Worm (Caenorhabditis elegans): ENCODE measurements around the gene C35C5.10.

Gene C35C5.10

DNA sequence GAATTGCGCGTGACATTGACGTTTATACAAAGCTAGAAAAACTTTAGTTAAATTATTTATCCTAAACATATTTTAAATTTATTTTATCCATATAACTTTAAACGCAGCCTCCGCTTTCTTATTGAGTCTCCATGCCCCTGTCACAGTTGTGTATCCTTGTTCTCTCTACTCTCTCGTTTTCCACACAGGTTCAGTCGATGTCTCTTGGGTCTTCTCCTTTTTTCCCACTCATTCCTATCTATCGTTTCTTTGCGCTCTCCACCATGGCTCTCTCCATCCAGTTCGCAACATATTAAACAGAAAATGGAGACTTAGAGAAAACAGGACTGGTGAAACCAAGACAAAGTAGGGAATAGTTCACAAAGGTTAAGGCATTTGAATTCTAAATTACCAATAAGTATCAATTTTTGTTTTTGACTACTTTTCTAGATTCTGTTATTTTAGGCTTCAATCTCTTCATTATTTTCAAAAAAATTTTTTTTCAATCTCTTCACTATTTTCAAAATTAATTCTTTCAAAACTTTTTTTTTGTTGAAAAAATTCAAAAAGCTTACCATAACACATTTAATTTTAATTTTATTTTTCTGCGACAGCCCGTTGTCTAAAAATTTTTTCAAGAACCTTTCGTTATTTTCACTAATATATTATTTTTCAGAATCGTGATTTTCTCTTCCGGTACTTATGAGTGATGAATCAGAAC, 33.8 kb upstream of the C35C5.10 start, which contains the start of gene sdc-2 (continued):
- peak; percentile 90 for TF ChIP-seq C16A3.4 (tag; optimal IDR thresholded peaks at IDR 0.05)
- TF ChIP-seq lir-3 (tag; optimal IDR thresholded peaks at IDR 0.05; ENCODE audit: poor library complexity) = peak; percentile 49
- TF ChIP-seq xbp-1 (tag; optimal IDR thresholded peaks at IDR 0.05) = peak; percentile 30
- TF ChIP-seq pqm-1 (tag; optimal IDR thresholded peaks at IDR 0.05) = no peak
- TF ChIP-seq nhr-85 (tag) = peak; percentile 60
- TF ChIP-seq zip-4 (GFP tag; optimal IDR thresholded peaks at IDR 0.05) = no peak
- TF ChIP-seq mdl-1 (tag; optimal IDR thresholded peaks at IDR 0.05) = peak in 1 of 2 experiments; percentile 68
- TF ChIP-seq rnt-1 (tag; optimal IDR thresholded peaks at IDR 0.05) = peak; percentile 70
- no peak for TF ChIP-seq vab-15 (tag; optimal IDR thresholded peaks at IDR 0.05)
- TF ChIP-seq elt-2 (tag; optimal IDR thresholded peaks at IDR 0.05) = peak; percentile 30
- no peak for TF ChIP-seq fkh-4 (tag; optimal IDR thresholded peaks at IDR 0.05; ENCODE audit: borderline replicate concordance)
- peak; percentile 82 for TF ChIP-seq nhr-47 (tag; optimal IDR thresholded peaks at IDR 0.05)
- peak; percentile 70 for TF ChIP-seq ztf-4 (tag; optimal IDR thresholded peaks at IDR 0.05)
- peak; percentile 82 for TF ChIP-seq nhr-90 (tag; optimal IDR thresholded peaks at IDR 0.05; ENCODE audit: poor library complexity)
- no peak for TF ChIP-seq ceh-88 (GFP tag; IDR thresholded peaks at IDR 0.05)
- TF ChIP-seq C04F5.9 (tag; optimal IDR thresholded peaks at IDR 0.05) = no peak
- no peak for TF ChIP-seq lin-15B (tag; optimal IDR thresholded peaks at IDR 0.05)
- TF ChIP-seq pag-3 (tag; optimal IDR thresholded peaks at IDR 0.05; ENCODE audit: borderline replicate concordance, insufficient read depth) = no peak
- no peak for TF ChIP-seq alr-1 (tag; optimal IDR thresholded peaks at IDR 0.05; ENCODE audit: borderline replicate concordance)
- TF ChIP-seq nhr-237 (tag; optimal IDR thresholded peaks at IDR 0.05) = peak; percentile 43
- peak; percentile 53 for TF ChIP-seq egl-13 (tag; optimal IDR thresholded peaks at IDR 0.05)
- no peak for TF ChIP-seq aha-1 (tag; optimal IDR thresholded peaks at IDR 0.05)
- TF ChIP-seq F16B12.6 (tag; optimal IDR thresholded peaks at IDR 0.05) = no peak
- TF ChIP-seq efl-3 (GFP tag; optimal IDR thresholded peaks at IDR 0.05) = no peak
- TF ChIP-seq nhr-77 (tag; optimal IDR thresholded peaks at IDR 0.05) = peak; percentile 85
- no peak for TF ChIP-seq zag-1 (tag; optimal IDR thresholded peaks at IDR 0.05)
- no peak for TF ChIP-seq ceh-63 (GFP tag; optimal IDR thresholded peaks at IDR 0.05)
- no peak for TF ChIP-seq pax-3 (tag; optimal IDR thresholded peaks at IDR 0.05)
- TF ChIP-seq isw-1 (GFP tag; IDR thresholded peaks at IDR 0.05) = no peak
- TF ChIP-seq tlp-1 (tag; optimal IDR thresholded peaks at IDR 0.05) = no peak
- TF ChIP-seq fkh-8 (tag; optimal IDR thresholded peaks at IDR 0.05) = peak; percentile 63
- TF ChIP-seq skn-1 (tag; optimal IDR thresholded peaks at IDR 0.05) = peak; percentile 47
- TF ChIP-seq lin-14 (GFP tag; optimal IDR thresholded peaks at IDR 0.05) = peak; percentile 84
- TF ChIP-seq ces-1 (GFP tag; optimal IDR thresholded peaks at IDR 0.05) = no peak
- no peak for TF ChIP-seq nhr-12 (tag; optimal IDR thresholded peaks at IDR 0.05)
- peak; percentile 29 for TF ChIP-seq aly-2 (tag; optimal IDR thresholded peaks at IDR 0.05)
- no peak for TF ChIP-seq ceh-90 (tag; optimal IDR thresholded peaks at IDR 0.05)
- no peak for TF ChIP-seq mab-9 (GFP tag; IDR thresholded peaks at IDR 0.05)
- TF ChIP-seq grh-1 (GFP tag; IDR thresholded peaks at IDR 0.05) = no peak
- TF ChIP-seq fkh-10 (GFP tag; optimal IDR thresholded peaks at IDR 0.05) = peak; percentile 37
- peak; percentile 68 for TF ChIP-seq swsn-7 (tag; optimal IDR thresholded peaks at IDR 0.05)
- no peak for TF ChIP-seq nhr-84 (tag; optimal IDR thresholded peaks at IDR 0.05)
- no peak for TF ChIP-seq hlh-17 (GFP tag; optimal IDR thresholded peaks at IDR 0.05; ENCODE audit: borderline replicate concordance)
- TF ChIP-seq nhr-71 (tag; optimal IDR thresholded peaks at IDR 0.05) = peak; percentile 81
- peak; percentile 58 for TF ChIP-seq nhr-19 (GFP tag; conservative IDR thresholded peaks at IDR 0.05)
- no peak for TF ChIP-seq nhr-28 (tag; optimal IDR thresholded peaks at IDR 0.05)
- TF ChIP-seq efl-1 (optimal IDR thresholded peaks at IDR 0.05) = peak; percentile 44 to 47
- no peak for TF ChIP-seq efl-1 (GFP tag; optimal IDR thresholded peaks at IDR 0.05 in 1 of 2)
- TF ChIP-seq egl-27 (tag; optimal IDR thresholded peaks at IDR 0.05) = no peak
- TF ChIP-seq mef-2 (tag; optimal IDR thresholded peaks at IDR 0.05) = no peak
- no peak for TF ChIP-seq dpl-1 (GFP tag; optimal IDR thresholded peaks at IDR 0.05)
- no peak for TF ChIP-seq sptf-1 (tag; optimal IDR thresholded peaks at IDR 0.05)
